Fruit fly (Drosophila melanogaster) whole organism, embryonic: ENCODE data around the gene CG5359.

ENCODE experiments used
- Aef1 ChIP-seq: fragments of 200-800 bp; sonication (Bioruptor generic); IDR thresholded peaks from 3 replicates; pipeline ENCODE4 v1.3.6; 2022; ENCODE audit warnings: missing biosample characterization, missing genetic modification characterization
- B-H2 ChIP-seq: fragments of 200-800 bp; sonication (Bioruptor generic); optimal IDR thresholded peaks from 2 replicates; lab custom pipeline; 2018; ENCODE audit warnings: missing biosample characterization, mild to moderate bottlenecking, missing genetic modification characterization
- CG11560 ChIP-seq: fragments of 200-800 bp; sonication (Bioruptor generic); IDR thresholded peaks from 3 replicates; pipeline ENCODE4 v1.3.6; 2022; ENCODE audit warnings: missing biosample characterization, missing genetic modification characterization
- CG12104 ChIP-seq: fragments of 200-800 bp; sonication (Bioruptor generic); optimal IDR thresholded peaks from 3 replicates; lab custom pipeline; 2016; ENCODE audit warnings: missing biosample characterization, missing genetic modification characterization
- CG12236 ChIP-seq: fragments of 200-800 bp; sonication (Bioruptor generic); optimal IDR thresholded peaks from 2 replicates; lab custom pipeline; 2016; ENCODE audit warnings: missing biosample characterization, missing genetic modification characterization
- CG15011 ChIP-seq: fragments of 200-800 bp; sonication (Bioruptor generic); optimal IDR thresholded peaks from 3 replicates; lab custom pipeline; 2018; ENCODE audit warnings: missing biosample characterization, mild to moderate bottlenecking, missing genetic modification characterization
- CG1832 ChIP-seq: fragments of 200-800 bp; sonication (Bioruptor generic); optimal IDR thresholded peaks from 2 replicates; lab custom pipeline; 2017; ENCODE audit warnings: missing biosample characterization, mild to moderate bottlenecking, missing genetic modification characterization, inconsistent platforms
- CG30431 ChIP-seq: fragments of 200-800 bp; sonication (Bioruptor generic); optimal IDR thresholded peaks from 2 replicates; lab custom pipeline; 2017; ENCODE audit warnings: missing biosample characterization, missing genetic modification characterization
- CG4707 ChIP-seq: fragments of 200-800 bp; sonication (Bioruptor generic); optimal IDR thresholded peaks from 2 replicates; lab custom pipeline; 2018; ENCODE audit warnings: missing biosample characterization, mild to moderate bottlenecking, missing genetic modification characterization, moderate library complexity
- CG4730 ChIP-seq: fragments of 200-800 bp; sonication (Bioruptor generic); IDR thresholded peaks from 2 replicates; pipeline ENCODE4 v1.3.6; 2022; ENCODE audit warnings: missing biosample characterization, missing genetic modification characterization
- CG6765 ChIP-seq: fragments of 200-800 bp; sonication (Bioruptor generic); optimal IDR thresholded peaks from 3 replicates; lab custom pipeline; 2017; ENCODE audit warnings: missing biosample characterization, mild to moderate bottlenecking, missing genetic modification characterization
- CG8478 ChIP-seq: fragments of >200 bp; optimal IDR thresholded peaks from 2 replicates; lab custom pipeline; 2018
- CkIIα-i1 ChIP-seq: fragments of 200-800 bp; sonication (Bioruptor generic); IDR thresholded peaks from 2 replicates; pipeline ENCODE4 v1.3.6; 2022; ENCODE audit warnings: missing biosample characterization, missing genetic modification characterization
- Dbx ChIP-seq: fragments of 200-800 bp; sonication (Bioruptor generic); IDR thresholded peaks from 3 replicates; pipeline ENCODE4 v1.3.6; 2022; ENCODE audit warnings: missing biosample characterization, missing genetic modification characterization
- Deaf1 ChIP-seq: fragments of 200-800 bp; optimal IDR thresholded peaks from 3 replicates; lab custom pipeline; 2019; ENCODE audit warnings: missing biosample characterization, mild to moderate bottlenecking, missing genetic modification characterization, moderate library complexity
- Dek ChIP-seq: fragments of 200-800 bp; sonication (Bioruptor generic); optimal IDR thresholded peaks from 3 replicates; lab custom pipeline; 2019; ENCODE audit warnings: missing biosample characterization, mild to moderate bottlenecking, missing genetic modification characterization, moderate library complexity
- Drgx ChIP-seq: fragments of 200-800 bp; sonication (Bioruptor generic); IDR thresholded peaks from 2 replicates; pipeline ENCODE4 v1.3.6; 2022; ENCODE audit warnings: missing biosample characterization, missing genetic modification characterization
- NFAT ChIP-seq: fragments of 200-800 bp; sonication (Bioruptor generic); IDR thresholded peaks from 2 replicates; pipeline ENCODE4 v1.3.6; 2022; ENCODE audit warnings: missing biosample characterization, missing genetic modification characterization
- Poxn ChIP-seq: fragments of 200-800 bp; sonication (Bioruptor generic); IDR thresholded peaks from 2 replicates; pipeline ENCODE4 v1.3.6; 2022; ENCODE audit warnings: missing biosample characterization, missing genetic modification characterization
- Stat92E ChIP-seq, 3 experiments: fragments of >200 bp in 2 of 3; fragments of 200-800 bp in 1 of 3; sonication (Bioruptor generic) in 1 of 3; optimal IDR thresholded peaks; 2 replicates each; lab custom pipeline; 2017 to 2019; ENCODE audit warnings: missing biosample characterization in 3 of 3, missing genetic modification characterization in 3 of 3, mild to moderate bottlenecking in 1 of 3, moderate library complexity in 1 of 3
- az2 ChIP-seq: fragments of 200-800 bp; sonication (Bioruptor generic); optimal IDR thresholded peaks from 3 replicates; lab custom pipeline; 2016; ENCODE audit warnings: missing biosample characterization, missing genetic modification characterization
- bsh ChIP-seq, 2 experiments: fragments of 200-800 bp; sonication (Bioruptor generic); optimal IDR thresholded peaks; 2 replicates each; lab custom pipeline; 2017 to 2018; ENCODE audit warnings: mild to moderate bottlenecking in 2 of 2, missing biosample characterization in 2 of 2, missing genetic modification characterization in 2 of 2, moderate library complexity in 1 of 2
- cg ChIP-seq: fragments of 200-800 bp; sonication (Bioruptor generic); optimal IDR thresholded peaks from 3 replicates; lab custom pipeline; 2019; ENCODE audit warnings: missing biosample characterization, mild to moderate bottlenecking, missing genetic modification characterization, moderate library complexity
- corto ChIP-seq: fragments of 200-800 bp; sonication (Bioruptor generic); optimal IDR thresholded peaks from 2 replicates; lab custom pipeline; 2016; ENCODE audit warnings: missing biosample characterization, mild to moderate bottlenecking, missing genetic modification characterization, moderate library complexity
- crol ChIP-seq: fragments of 200-800 bp; sonication (Bioruptor generic); IDR thresholded peaks from 2 replicates; pipeline ENCODE4 v1.3.6; 2022; ENCODE audit warnings: missing biosample characterization, missing genetic modification characterization
- cwo ChIP-seq: fragments of 200-800 bp; sonication (Bioruptor generic); optimal IDR thresholded peaks from 3 replicates; lab custom pipeline; 2017; ENCODE audit warnings: missing biosample characterization, missing genetic modification characterization, mild to moderate bottlenecking, moderate library complexity, missing genetic modification reagents
- da ChIP-seq: fragments of 200-800 bp; sonication (Bioruptor generic); optimal IDR thresholded peaks from 2 replicates; lab custom pipeline; 2016; ENCODE audit warnings: missing biosample characterization, missing genetic modification characterization
- dysf ChIP-seq: fragments of 200-800 bp; sonication (Bioruptor generic); IDR thresholded peaks from 3 replicates; pipeline ENCODE4 v1.3.6; 2022; ENCODE audit warnings: missing biosample characterization, missing genetic modification characterization
- fd64A ChIP-seq: fragments of 200-800 bp; sonication (Bioruptor generic); optimal IDR thresholded peaks from 3 replicates; lab custom pipeline; 2018; ENCODE audit warnings: missing biosample characterization, mild to moderate bottlenecking, missing genetic modification characterization
- grau ChIP-seq: fragments of 200-800 bp; optimal IDR thresholded peaks from 3 replicates; lab custom pipeline; 2019; ENCODE audit warnings: missing biosample characterization, mild to moderate bottlenecking, missing genetic modification characterization, moderate library complexity
- lbe ChIP-seq: fragments of 200-800 bp; sonication (Bioruptor generic); optimal IDR thresholded peaks from 2 replicates; lab custom pipeline; 2016; ENCODE audit warnings: missing biosample characterization, mild to moderate bottlenecking, missing genetic modification characterization
- lilli ChIP-seq: fragments of 200-800 bp; sonication (Bioruptor generic); optimal IDR thresholded peaks from 3 replicates; lab custom pipeline; 2016; ENCODE audit warnings: missing biosample characterization, missing genetic modification characterization
- nom ChIP-seq: fragments of 200-800 bp; sonication (Bioruptor generic); optimal IDR thresholded peaks from 2 replicates; lab custom pipeline; 2017; ENCODE audit warnings: missing biosample characterization, missing genetic modification characterization, mild to moderate bottlenecking, moderate library complexity, missing genetic modification reagents
- sens ChIP-seq: fragments of 200-800 bp; sonication (Bioruptor generic); peaks from one replicate; lab custom pipeline; 2016; ENCODE audit warnings: missing biosample characterization, missing genetic modification characterization
- tio ChIP-seq: fragments of 200-800 bp; sonication (Bioruptor generic); optimal IDR thresholded peaks from 2 replicates; lab custom pipeline; 2017; ENCODE audit warnings: missing biosample characterization, missing genetic modification characterization, inconsistent platforms

Gene CG5359

dm6 chr3R:9968827-9969675 lies 32.0 kb downstream of the CG5359 start:
- TF ChIP-seq CG1832 (GFP tag; lab: Kevin White, UChicago): peak; percentile 51
- TF ChIP-seq CG4730 (GFP tag; lab: Robert Waterston, UW): peak; percentile 4; the same call in 1 of the 2 replicates
- TF ChIP-seq B-H2: no peak

- peak; percentile 34 for TF ChIP-seq corto (GFP tag; lab: Kevin White, UChicago)
- no peak for TF ChIP-seq Dbx
- TF ChIP-seq grau: no peak
- TF ChIP-seq lbe (GFP tag; lab: Kevin White, UChicago): peak; percentile 22
- TF ChIP-seq Dek (tag; lab: Kevin White, UChicago): no peak
- no peak for TF ChIP-seq az2 (GFP tag; lab: Kevin White, UChicago)
- no peak for TF ChIP-seq lilli (GFP tag; lab: Kevin White, UChicago)
- no peak for TF ChIP-seq Deaf1 (tag; lab: Kevin White, UChicago)
- no peak for TF ChIP-seq CG12104 (GFP tag; lab: Kevin White, UChicago)
- TF ChIP-seq crol (GFP tag; lab: Robert Waterston, UW): no peak
These were observed 32.8 kb downstream of the CG5359 start for dm6 chr3R:9968239-9968638.

dm6 chr3R:9966109-9966701 lies 34.9 kb downstream of the CG5359 start:
- TF ChIP-seq bsh (GFP tag; optimal IDR thresholded peaks at IDR 0.05; lab: Kevin White, UChicago) (peak in 1 of 2 experiments; percentile 43), Drgx (GFP tag; lab: Robert Waterston, UW) (0 out of 2 replicates have a peak, but pooled peaks have one; percentile 21), sens (GFP tag; lab: Kevin White, UChicago) (peak; percentile 66), CG6765 (GFP tag; lab: Kevin White, UChicago) (no peak), nom (GFP tag; lab: Kevin White, UChicago) (peak; percentile 56), tio (GFP tag; lab: Kevin White, UChicago) (no peak), dysf (GFP tag; lab: Robert Waterston, UW) (no peak)

- TF ChIP-seq Stat92E (GFP tag; optimal IDR thresholded peaks at IDR 0.05; lab: Kevin White, UChicago): no peak
- TF ChIP-seq Deaf1 (tag; lab: Kevin White, UChicago): peak; percentile 56
- 0 out of 3 replicates have a peak, but pooled peaks have one; percentile 9 for TF ChIP-seq CG11560
- TF ChIP-seq B-H2: no peak
- TF ChIP-seq cg (GFP tag; lab: Kevin White, UChicago): no peak
- peak; percentile 12 for TF ChIP-seq CG8478 (lab: Kevin White, UChicago)
- no peak for TF ChIP-seq corto (GFP tag; lab: Kevin White, UChicago)
- TF ChIP-seq CkIIα-i1 (GFP tag; lab: Robert Waterston, UW): no peak
- no peak for TF ChIP-seq NFAT (GFP tag; lab: Robert Waterston, UW)
- no peak for TF ChIP-seq lbe (GFP tag; lab: Kevin White, UChicago)
- TF ChIP-seq CG12236 (GFP tag; lab: Kevin White, UChicago): no peak
- TF ChIP-seq CG4707 (GFP tag; lab: Kevin White, UChicago): no peak
- no peak for TF ChIP-seq fd64A (GFP tag; lab: Kevin White, UChicago)
- no peak for TF ChIP-seq Poxn (GFP tag; lab: Robert Waterston, UW)
- TF ChIP-seq CG15011 (GFP tag; lab: Kevin White, UChicago): no peak
- no peak for TF ChIP-seq da
- no peak for TF ChIP-seq cwo
- TF ChIP-seq CG30431 (GFP tag; lab: Kevin White, UChicago): no peak
- TF ChIP-seq Aef1 (GFP tag; lab: Robert Waterston, UW): no peak
These were observed 36.3 kb downstream of the CG5359 start for dm6 chr3R:9964600-9965301.
